Fruit fly (Drosophila melanogaster): ENCODE data around the gene MagR.

- TF ChIP-seq CG16779 (tag; optimal IDR thresholded peaks at IDR 0.05) (no peak), CG10669 (GFP tag; optimal IDR thresholded peaks at IDR 0.05) (no peak), salr (GFP tag; optimal IDR thresholded peaks at IDR 0.05) (no peak)
Observed at dm6 chrX:15760447-15761297, 26.6 kb downstream of the MagR start, which contains the start of the genes Graf and mRpL3.

Data from whole organism, prepupa.